Fruit fly (Drosophila melanogaster) whole organism, embryonic: ENCODE results near the gene CG15537.

ENCODE experiments used
- B-H2 ChIP-seq: fragments of 200-800 bp; sonication (Bioruptor generic); optimal IDR thresholded peaks from 2 replicates; lab custom pipeline; 2018; ENCODE audit warnings: missing biosample characterization, mild to moderate bottlenecking, missing genetic modification characterization
- CG10209 ChIP-seq: fragments of 200-800 bp; sonication (Bioruptor generic); optimal IDR thresholded peaks from 3 replicates; lab custom pipeline; 2017; ENCODE audit warnings: missing biosample characterization, mild to moderate bottlenecking, missing genetic modification characterization, missing genetic modification reagents
- CG10274 ChIP-seq: fragments of 200-800 bp; sonication (Bioruptor generic); optimal IDR thresholded peaks from 3 replicates; lab custom pipeline; 2017; ENCODE audit warnings: missing biosample characterization, mild to moderate bottlenecking, missing genetic modification characterization
- CG10321 ChIP-seq: fragments of 200-800 bp; sonication (Bioruptor generic); IDR thresholded peaks from 2 replicates; pipeline ENCODE4 v1.3.6; 2022; ENCODE audit warnings: missing biosample characterization, missing genetic modification characterization
- CG10565 ChIP-seq: fragments of 200-800 bp; sonication (Bioruptor generic); optimal IDR thresholded peaks from 3 replicates; lab custom pipeline; 2016; ENCODE audit warnings: missing biosample characterization, mild to moderate bottlenecking, missing genetic modification characterization
- CG12299 ChIP-seq: fragments of 200-800 bp; sonication (Bioruptor generic); optimal IDR thresholded peaks from 2 replicates; lab custom pipeline; 2018; ENCODE audit warnings: missing biosample characterization, mild to moderate bottlenecking, missing genetic modification characterization
- CG1233 ChIP-seq: fragments of 200-800 bp; sonication (Bioruptor generic); optimal IDR thresholded peaks from 4 replicates; lab custom pipeline; 2018; ENCODE audit warnings: missing biosample characterization, mild to moderate bottlenecking, missing genetic modification characterization
- CG15073 ChIP-seq: fragments of 200-800 bp; sonication (Bioruptor generic); optimal IDR thresholded peaks from 2 replicates; lab custom pipeline; 2016; ENCODE audit warnings: missing biosample characterization, missing genetic modification characterization
- CG15479 ChIP-seq: fragments of 200-800 bp; sonication (Bioruptor generic); optimal IDR thresholded peaks from 3 replicates; lab custom pipeline; 2019; ENCODE audit warnings: missing biosample characterization, mild to moderate bottlenecking, missing genetic modification characterization, moderate library complexity
- CG1603 ChIP-seq: fragments of 200-800 bp; sonication (Bioruptor generic); optimal IDR thresholded peaks from 2 replicates; lab custom pipeline; 2019; ENCODE audit warnings: missing biosample characterization, mild to moderate bottlenecking, missing genetic modification characterization, moderate library complexity
- CG2129 ChIP-seq: fragments of 200-800 bp; sonication (Bioruptor generic); IDR thresholded peaks from 2 replicates; pipeline ENCODE4 v1.3.6; 2022; ENCODE audit warnings: missing biosample characterization, missing genetic modification characterization; ENCODE audit not compliant: partially characterized antibody
- CG3065 ChIP-seq: fragments of 200-800 bp; sonication (Bioruptor generic); optimal IDR thresholded peaks from 2 replicates; lab custom pipeline; 2016; ENCODE audit warnings: missing biosample characterization, missing genetic modification characterization
- CG31388 ChIP-seq: fragments of 200-800 bp; sonication (Bioruptor generic); optimal IDR thresholded peaks from 2 replicates; lab custom pipeline; 2016; ENCODE audit warnings: missing biosample characterization, missing genetic modification characterization
- CG31441 ChIP-seq: fragments of 200-800 bp; sonication (Bioruptor generic); IDR thresholded peaks from 2 replicates; pipeline ENCODE4 v1.3.6; 2022; ENCODE audit warnings: missing biosample characterization, missing genetic modification characterization
- CG3847 ChIP-seq: fragments of 200-800 bp; sonication (Bioruptor generic); IDR thresholded peaks from 2 replicates; pipeline ENCODE4 v1.3.6; 2022; ENCODE audit warnings: missing biosample characterization, missing genetic modification characterization
- CG3995 ChIP-seq: fragments of 200-800 bp; sonication (Bioruptor generic); optimal IDR thresholded peaks from 3 replicates; lab custom pipeline; 2016; ENCODE audit warnings: missing biosample characterization, missing genetic modification characterization
- CG42726 ChIP-seq: fragments of 200-800 bp; sonication (Bioruptor generic); IDR thresholded peaks from 2 replicates; pipeline ENCODE4 v1.3.6; 2022; ENCODE audit warnings: missing biosample characterization, missing genetic modification characterization; ENCODE audit not compliant: partially characterized antibody
- CG6654 ChIP-seq: fragments of 200-800 bp; sonication (Bioruptor generic); optimal IDR thresholded peaks from 2 replicates; lab custom pipeline; 2017; ENCODE audit warnings: missing biosample characterization, mild to moderate bottlenecking, missing genetic modification characterization
- CG7271 ChIP-seq: fragments of 200-800 bp; sonication (Bioruptor generic); optimal IDR thresholded peaks from 2 replicates; lab custom pipeline; 2018; ENCODE audit warnings: missing biosample characterization, mild to moderate bottlenecking, missing genetic modification characterization, moderate library complexity
- CG8281 ChIP-seq: fragments of 200-800 bp; sonication (Bioruptor generic); optimal IDR thresholded peaks from 2 replicates; lab custom pipeline; 2018; ENCODE audit warnings: missing biosample characterization, mild to moderate bottlenecking, missing genetic modification characterization, moderate library complexity
- CG8388 ChIP-seq: fragments of 200-800 bp; sonication (Bioruptor generic); optimal IDR thresholded peaks from 2 replicates; lab custom pipeline; 2019; ENCODE audit warnings: missing biosample characterization, mild to moderate bottlenecking, missing genetic modification characterization, moderate library complexity
- CG9932 ChIP-seq: fragments of 200-800 bp; sonication (Bioruptor generic); IDR thresholded peaks from 2 replicates; pipeline ENCODE4 v1.3.6; 2022; ENCODE audit warnings: missing biosample characterization, missing genetic modification characterization
- Chrac-16 ChIP-seq: fragments of 200-800 bp; sonication (Bioruptor generic); optimal IDR thresholded peaks from 3 replicates; lab custom pipeline; 2016; ENCODE audit warnings: missing biosample characterization, missing genetic modification characterization
- Hr78 ChIP-seq, 2 experiments: fragments of 200-800 bp in 1 of 2; fragments of >200 bp in 1 of 2; sonication (Bioruptor generic) in 1 of 2; optimal IDR thresholded peaks; 2 replicates each; lab custom pipeline; 2017 to 2019; ENCODE audit warnings: missing biosample characterization in 2 of 2, missing genetic modification characterization in 2 of 2, mild to moderate bottlenecking in 1 of 2, moderate library complexity in 1 of 2
- Hsf ChIP-seq: fragments of 200-800 bp; sonication (Bioruptor generic); optimal IDR thresholded peaks from 3 replicates; lab custom pipeline; 2016; ENCODE audit warnings: missing biosample characterization, missing genetic modification characterization
- Lhr ChIP-seq: fragments of 200-800 bp; sonication (Bioruptor generic); optimal IDR thresholded peaks from 3 replicates; lab custom pipeline; 2017; ENCODE audit warnings: mild to moderate bottlenecking, missing biosample characterization, missing genetic modification reagents, missing genetic modification characterization
- Oaz ChIP-seq: fragments of 200-800 bp; sonication (Bioruptor generic); IDR thresholded peaks from 2 replicates; pipeline ENCODE4 v1.3.6; 2022; ENCODE audit warnings: missing biosample characterization, missing genetic modification characterization
- Poxn ChIP-seq: fragments of 200-800 bp; sonication (Bioruptor generic); IDR thresholded peaks from 2 replicates; pipeline ENCODE4 v1.3.6; 2022; ENCODE audit warnings: missing biosample characterization, missing genetic modification characterization
- Rfx ChIP-seq: fragments of 200-800 bp; sonication (Bioruptor generic); IDR thresholded peaks from 2 replicates; pipeline ENCODE4 v1.3.6; 2022; ENCODE audit warnings: missing biosample characterization, missing genetic modification characterization
- cas ChIP-seq: fragments of 200-800 bp; sonication (Bioruptor generic); IDR thresholded peaks from 2 replicates; pipeline ENCODE4 v1.3.6; 2022; ENCODE audit warnings: missing biosample characterization, missing genetic modification characterization
- crc ChIP-seq: fragments of 200-800 bp; sonication (Bioruptor generic); optimal IDR thresholded peaks from 2 replicates; lab custom pipeline; 2016; ENCODE audit warnings: missing biosample characterization, missing genetic modification characterization
- croc ChIP-seq: fragments of 200-800 bp; sonication (Bioruptor generic); conservative IDR thresholded peaks from 3 replicates; pipeline ENCODE4 v1.3.6; 2022; ENCODE audit warnings: missing biosample characterization, missing genetic modification characterization
- cwo ChIP-seq: fragments of 200-800 bp; sonication (Bioruptor generic); optimal IDR thresholded peaks from 3 replicates; lab custom pipeline; 2017; ENCODE audit warnings: missing biosample characterization, missing genetic modification characterization, mild to moderate bottlenecking, moderate library complexity, missing genetic modification reagents
- exex ChIP-seq: fragments of 200-800 bp; sonication (Bioruptor generic); optimal IDR thresholded peaks from 4 replicates; lab custom pipeline; 2018; ENCODE audit warnings: missing biosample characterization, mild to moderate bottlenecking, missing genetic modification characterization, moderate library complexity
- grn ChIP-seq: fragments of 200-800 bp; sonication (Bioruptor generic); optimal IDR thresholded peaks from 3 replicates; lab custom pipeline; 2017; ENCODE audit warnings: missing biosample characterization, missing genetic modification characterization
- gro ChIP-seq: fragments of 200-800 bp; sonication (Bioruptor generic); optimal IDR thresholded peaks from 2 replicates; lab custom pipeline; 2016; ENCODE audit warnings: missing biosample characterization, missing genetic modification characterization
- gsb ChIP-seq: fragments of 200-800 bp; sonication (Bioruptor generic); IDR thresholded peaks from 2 replicates; pipeline ENCODE4 v1.3.6; 2022; ENCODE audit warnings: missing biosample characterization, missing genetic modification characterization
- hb ChIP-seq: fragments of 200-800 bp; sonication (Bioruptor generic); IDR thresholded peaks from 3 replicates; pipeline ENCODE4 v1.3.6; 2022; ENCODE audit warnings: missing biosample characterization, missing genetic modification characterization; ENCODE audit not compliant: partially characterized antibody
- insv ChIP-seq, 2 experiments: fragments of 200-800 bp; sonication (Bioruptor generic); optimal IDR thresholded peaks; 3 replicates each; lab custom pipeline; 2016 to 2018; ENCODE audit warnings: missing biosample characterization in 2 of 2, missing genetic modification characterization in 2 of 2
- inv ChIP-seq: fragments of 200-800 bp; sonication (Bioruptor generic); IDR thresholded peaks from 2 replicates; pipeline ENCODE4 v1.3.6; 2022; ENCODE audit warnings: missing biosample characterization, missing genetic modification characterization; ENCODE audit not compliant: partially characterized antibody
- jing ChIP-seq: fragments of 200-800 bp; sonication (Bioruptor generic); optimal IDR thresholded peaks from 2 replicates; lab custom pipeline; 2018; ENCODE audit warnings: missing biosample characterization, mild to moderate bottlenecking, missing genetic modification characterization
- mld ChIP-seq: fragments of 200-800 bp; sonication (Bioruptor generic); IDR thresholded peaks from 3 replicates; pipeline ENCODE4 v1.3.6; 2022; ENCODE audit warnings: missing biosample characterization, missing genetic modification characterization; ENCODE audit not compliant: partially characterized antibody
- row ChIP-seq: fragments of 200-800 bp; sonication (Bioruptor generic); IDR thresholded peaks from 3 replicates; pipeline ENCODE4 v1.3.6; 2022; ENCODE audit warnings: missing biosample characterization, missing genetic modification characterization
- slou ChIP-seq: fragments of 200-800 bp; sonication (Bioruptor generic); optimal IDR thresholded peaks from 3 replicates; lab custom pipeline; 2016; ENCODE audit warnings: missing biosample characterization, missing genetic modification characterization
- tx ChIP-seq: fragments of 200-800 bp; sonication (Bioruptor generic); optimal IDR thresholded peaks from 2 replicates; lab custom pipeline; 2016; ENCODE audit warnings: missing biosample characterization, missing genetic modification characterization
- unc-4 ChIP-seq: fragments of 200-800 bp; sonication (Bioruptor generic); IDR thresholded peaks from 2 replicates; pipeline ENCODE4 v1.3.6; 2022; ENCODE audit warnings: missing biosample characterization, missing genetic modification characterization; ENCODE audit not compliant: partially characterized antibody
- vnd ChIP-seq: fragments of 200-800 bp; sonication (Bioruptor generic); IDR thresholded peaks from 3 replicates; pipeline ENCODE4 v1.3.6; 2022; ENCODE audit warnings: missing biosample characterization, missing genetic modification characterization; ENCODE audit not compliant: partially characterized antibody
- zen ChIP-seq: fragments of 200-800 bp; sonication (Bioruptor generic); optimal IDR thresholded peaks from 3 replicates; lab custom pipeline; 2018; ENCODE audit warnings: missing biosample characterization, mild to moderate bottlenecking, missing genetic modification characterization, moderate library complexity
- zfh2 ChIP-seq: fragments of 200-800 bp; sonication (Bioruptor generic); optimal IDR thresholded peaks from 2 replicates; lab custom pipeline; 2016; ENCODE audit warnings: missing biosample characterization, missing genetic modification characterization

Gene CG15537

dm6 chr3R:30426626-30427025 lies 16.8 kb downstream of the CG15537 start:
- TF ChIP-seq B-H2 (GFP tag; lab: Kevin White, UChicago) (no peak), Poxn (no peak), CG31388 (no peak), CG12299 (tag; lab: Kevin White, UChicago) (no peak), CG3847 (GFP tag; lab: Robert Waterston, UW) (no peak), Chrac-16 (GFP tag; lab: Kevin White, UChicago) (no peak), CG7271 (tag; lab: Kevin White, UChicago) (no peak)

dm6 chr3R:30425622-30426021 lies 17.8 kb downstream of the CG15537 start:
- TF ChIP-seq grn (GFP tag; lab: Kevin White, UChicago), result no peak
- TF ChIP-seq CG15479 (GFP tag; lab: Kevin White, UChicago), result no peak
- no peak for TF ChIP-seq CG10565
- TF ChIP-seq Hr78 (GFP tag; optimal IDR thresholded peaks at IDR 0.05; lab: Kevin White, UChicago), result no peak
- no peak for TF ChIP-seq CG10321 (GFP tag; lab: Robert Waterston, UW)
- TF ChIP-seq zfh2 (GFP tag; lab: Kevin White, UChicago), result no peak
- TF ChIP-seq CG8388 (GFP tag; lab: Kevin White, UChicago), result peak; percentile 19
- no peak for TF ChIP-seq CG15073 (GFP tag; lab: Kevin White, UChicago)
- TF ChIP-seq CG42726 (GFP tag; lab: Robert Waterston, UW), result 0 out of 2 replicates have a peak, but pooled peaks have one; percentile 4
- peak; percentile 72 for TF ChIP-seq CG3995 (GFP tag; lab: Kevin White, UChicago)
- peak; percentile 78 for TF ChIP-seq cwo (GFP tag; lab: Kevin White, UChicago)
- no peak for TF ChIP-seq jing (GFP tag; lab: Kevin White, UChicago)
- TF ChIP-seq Rfx (GFP tag; lab: Robert Waterston, UW), result no peak
- TF ChIP-seq mld (GFP tag; lab: Robert Waterston, UW), result no peak
- no peak for TF ChIP-seq tx (GFP tag; lab: Kevin White, UChicago)
- no peak for TF ChIP-seq CG2129 (GFP tag; lab: Robert Waterston, UW)
- peak; percentile 10 for TF ChIP-seq exex (tag; lab: Kevin White, UChicago)
- no peak for TF ChIP-seq croc (GFP tag; lab: Robert Waterston, UW)
- no peak for TF ChIP-seq CG10274 (GFP tag; lab: Kevin White, UChicago)
- no peak for TF ChIP-seq Lhr
- TF ChIP-seq inv (GFP tag; lab: Robert Waterston, UW), result no peak
- TF ChIP-seq gro (GFP tag; lab: Kevin White, UChicago), result no peak
- TF ChIP-seq cas (GFP tag; lab: Robert Waterston, UW), result no peak
- no peak for TF ChIP-seq CG3065
- no peak for TF ChIP-seq CG1233 (GFP tag; lab: Kevin White, UChicago)
- TF ChIP-seq zen (tag; lab: Kevin White, UChicago), result no peak
- TF ChIP-seq Hsf (GFP tag; lab: Kevin White, UChicago), result no peak
- no peak for TF ChIP-seq Oaz (GFP tag; lab: Robert Waterston, UW)
- TF ChIP-seq row (GFP tag; lab: Robert Waterston, UW), result peak; percentile 17; the same call in 1 of the 3 replicates
- TF ChIP-seq gsb (GFP tag; lab: Robert Waterston, UW), result no peak

DNA sequence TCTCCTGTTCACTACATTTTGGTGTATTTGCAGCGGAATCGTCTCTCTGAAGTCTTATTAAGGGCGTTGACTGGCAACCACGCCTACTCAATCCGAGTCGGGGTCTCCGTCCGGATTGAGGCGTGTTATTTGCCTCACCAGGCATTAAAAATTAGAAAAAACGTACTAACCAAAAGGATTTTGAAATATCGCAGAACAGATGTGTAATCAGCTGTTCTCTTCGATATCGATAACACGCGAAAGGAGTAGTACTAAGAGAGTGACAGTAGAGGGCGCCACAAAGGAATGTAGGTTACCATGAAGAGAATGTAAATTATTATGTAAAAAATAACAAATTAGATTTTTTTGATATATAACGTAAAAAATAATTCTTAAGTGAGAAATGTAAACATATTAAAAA lies 18.4 kb downstream of the CG15537 start, which contains the start of gene CG15536:
CG15536 (minus strand) TSS at position 170 of the 400 bp plus-strand sequence.
- peak; percentile 2 for TF ChIP-seq Lhr
- TF ChIP-seq vnd, result peak; percentile 58
- no peak for TF ChIP-seq CG31441 (GFP tag; lab: Robert Waterston, UW)
- TF ChIP-seq CG9932 (GFP tag; lab: Robert Waterston, UW), result no peak
- TF ChIP-seq unc-4, result peak; percentile 64
- TF ChIP-seq slou (GFP tag; lab: Kevin White, UChicago), result no peak
- no peak for TF ChIP-seq CG8281
- TF ChIP-seq CG10209 (GFP tag; lab: Kevin White, UChicago), result no peak
- peak in 1 of 2 experiments; percentile 24 for TF ChIP-seq insv (GFP tag; optimal IDR thresholded peaks at IDR 0.05; lab: Kevin White, UChicago)
- TF ChIP-seq crc (GFP tag; lab: Kevin White, UChicago), result no peak
- TF ChIP-seq CG1603, result peak; percentile 42
- no peak for TF ChIP-seq CG6654 (GFP tag; lab: Kevin White, UChicago)
- 0 out of 3 replicates have a peak, but pooled peaks have one; percentile 44 for TF ChIP-seq hb
